Fruit fly (Drosophila melanogaster) whole organism, wandering third instar larva: ENCODE data around the gene CG15740.

Experiments used
- CG32264 ChIP-seq: fragments of 200-800 bp; sonication (Bioruptor generic); optimal IDR thresholded peaks from 2 replicates; lab custom pipeline; 2016; ENCODE audit warnings: missing biosample characterization, missing genetic modification characterization
- Hr78 ChIP-seq: fragments of >200 bp; optimal IDR thresholded peaks from 2 replicates; lab custom pipeline; 2017; ENCODE audit warnings: missing biosample characterization, missing genetic modification characterization
- br ChIP-seq: fragments of 200-800 bp; sonication (Bioruptor generic); optimal IDR thresholded peaks from 2 replicates; lab custom pipeline; 2016; ENCODE audit warnings: missing biosample characterization, missing genetic modification characterization
- fru ChIP-seq: fragments of 200-800 bp; sonication (Bioruptor generic); optimal IDR thresholded peaks from 3 replicates; lab custom pipeline; 2016; ENCODE audit warnings: missing biosample characterization, mild to moderate bottlenecking, missing genetic modification characterization
- psq ChIP-seq: fragments of 200-800 bp; sonication (Bioruptor generic); optimal IDR thresholded peaks from 3 replicates; lab custom pipeline; 2017; ENCODE audit warnings: missing biosample characterization, mild to moderate bottlenecking, missing genetic modification characterization, moderate library complexity

DNA sequence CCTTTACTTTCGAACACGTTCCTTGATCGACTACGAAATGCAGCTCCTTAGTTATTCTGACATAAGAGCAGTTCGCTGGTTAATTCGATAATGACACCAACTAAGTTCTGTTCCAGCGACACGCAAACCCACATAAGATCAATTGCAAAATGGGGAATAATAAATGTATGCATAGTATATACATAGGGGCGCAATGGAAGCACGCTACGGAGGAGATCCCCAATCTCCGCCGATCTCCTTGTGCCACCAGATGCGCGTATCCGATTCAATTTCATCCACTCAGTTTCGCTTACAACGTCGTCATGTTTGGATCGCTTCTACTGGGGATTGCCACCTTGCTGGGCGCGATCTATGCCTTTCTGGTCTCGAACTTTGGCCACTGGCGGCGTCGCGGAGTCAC, 6.6 kb downstream of the CG15740 start, which contains the start of gene Cyp28c1:
- no peak for TF ChIP-seq br
- TF ChIP-seq CG32264 (GFP tag; lab: Kevin White, UChicago), result no peak
- TF ChIP-seq psq (GFP tag; lab: Kevin White, UChicago), result no peak
- no peak for TF ChIP-seq Hr78 (GFP tag; lab: Kevin White, UChicago)
- no peak for TF ChIP-seq fru
